Fruit fly (Drosophila melanogaster) ovary, adult (tissue): ENCODE data around the gene aru.

Experiments
- CG17801 ChIP-seq: fragments of 200-800 bp; optimal IDR thresholded peaks from 2 replicates; lab custom pipeline; 2019; ENCODE audit warnings: missing biosample characterization, mild to moderate bottlenecking, missing genetic modification characterization, moderate library complexity; ENCODE audit not compliant: partially characterized antibody

The aru gene

DNA sequence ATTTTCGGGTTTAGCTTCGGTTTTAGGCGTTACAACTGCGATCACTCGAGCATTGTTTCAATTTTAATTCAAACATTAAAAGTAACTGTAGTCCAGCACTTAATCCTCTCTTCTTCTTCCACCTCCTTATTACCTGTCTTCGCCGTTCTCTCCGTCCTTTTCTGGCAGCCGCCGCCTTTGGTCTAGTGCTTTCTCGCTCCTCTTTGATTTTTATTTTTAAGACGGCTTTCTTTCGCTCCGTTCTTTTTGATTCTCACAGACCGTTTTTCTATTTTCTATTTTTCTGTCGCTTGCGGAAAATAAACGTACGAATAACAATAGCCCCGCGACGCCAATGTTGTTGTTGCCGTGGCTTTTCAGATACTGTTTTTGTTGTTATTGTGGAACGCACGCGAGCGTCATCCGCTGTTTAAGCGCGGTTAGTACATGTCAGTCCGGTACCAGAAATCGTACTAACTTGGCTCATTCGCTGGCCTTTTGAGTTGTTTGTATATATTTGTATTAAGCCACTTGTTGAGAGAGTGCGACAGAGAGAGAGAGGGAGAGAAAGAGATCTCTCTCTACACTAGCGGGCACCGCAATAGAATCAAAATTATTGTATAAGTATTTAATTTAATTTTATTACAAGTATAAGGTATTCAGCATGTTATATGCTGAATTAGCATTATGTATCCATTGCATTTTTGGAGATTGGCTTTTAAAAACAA is at the start of gene aru:
aru (minus strand) TSS at position 456 of the 707 bp plus-strand sequence.
- peak; percentile 51 for TF ChIP-seq CG17801 (GFP tag; lab: Kevin White, UChicago)

DNA sequence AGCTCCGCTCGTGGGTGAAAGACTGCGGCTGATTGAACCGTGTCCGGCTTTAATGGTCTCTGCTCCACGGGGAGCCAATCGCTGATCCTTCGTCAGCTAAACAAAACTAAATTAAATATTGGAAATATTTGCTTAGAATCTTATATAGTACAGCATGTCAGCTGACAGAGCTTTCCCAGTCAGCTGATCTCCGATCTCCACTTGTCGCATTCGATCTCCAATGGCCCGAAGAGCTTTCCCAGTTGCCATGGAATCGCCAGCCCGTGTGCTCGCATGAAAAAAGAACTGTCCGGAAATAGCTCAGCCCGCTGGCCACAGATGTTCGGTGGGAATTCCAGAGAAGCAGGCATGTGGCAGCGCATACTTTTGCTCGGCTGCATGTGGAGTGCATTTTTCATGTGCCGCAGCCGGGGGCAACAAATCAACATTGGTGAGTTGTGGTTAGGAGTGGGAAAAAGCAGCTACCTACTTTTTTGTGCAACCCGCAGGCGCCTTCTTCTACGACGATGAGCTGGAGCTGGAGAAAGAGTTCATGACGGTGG is 45.8 kb upstream of the aru start, which contains the start of gene GluRIIC:
GluRIIC (plus strand) TSS at position 237 of the 542 bp plus-strand sequence.
- no peak for TF ChIP-seq CG17801 (GFP tag; lab: Kevin White, UChicago)

DNA sequence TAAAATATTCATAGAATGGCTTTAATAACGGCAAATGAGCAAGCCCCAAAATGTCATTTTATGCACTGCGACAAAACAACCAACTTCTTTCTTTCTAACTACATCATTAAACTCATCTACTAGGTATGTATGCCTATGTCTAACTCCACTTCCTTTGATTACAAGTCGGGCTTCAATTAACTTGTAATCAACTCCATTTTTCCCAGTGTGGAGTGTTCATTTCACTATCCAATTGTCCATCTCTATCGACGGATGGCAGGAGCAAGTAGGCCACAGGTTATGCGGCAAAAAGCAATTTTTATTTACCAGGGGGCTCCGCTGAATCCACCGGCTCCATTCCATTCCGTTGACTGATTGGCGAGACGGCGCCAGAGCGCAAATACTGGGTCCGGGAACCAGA is 35.6 kb upstream of the aru start:
- no peak for TF ChIP-seq CG17801 (GFP tag; lab: Kevin White, UChicago)

DNA sequence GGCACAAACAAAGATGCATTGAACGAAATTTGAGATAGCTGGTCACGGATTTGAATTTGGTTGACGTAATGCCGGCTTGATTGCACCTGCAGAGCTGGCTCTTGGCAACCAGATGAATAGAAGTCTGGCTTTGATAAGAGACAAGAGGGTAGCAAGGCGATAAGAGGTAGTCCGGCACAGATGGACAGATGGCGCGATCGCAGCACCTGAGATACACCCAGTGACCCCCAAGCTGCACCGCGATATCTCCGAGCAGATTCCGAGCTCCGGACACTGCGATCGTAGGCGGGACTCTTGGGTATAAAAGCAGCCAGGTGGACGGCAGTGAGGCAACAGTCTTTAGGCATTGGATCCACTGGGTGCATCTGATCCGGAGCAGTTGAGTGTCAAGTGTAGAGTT is 30.2 kb upstream of the aru start, which contains the start of gene Lsp1beta:
Lsp1beta (plus strand) TSS at position 185 of the 400 bp plus-strand sequence.
- TF ChIP-seq CG17801 (GFP tag; lab: Kevin White, UChicago): no peak

DNA sequence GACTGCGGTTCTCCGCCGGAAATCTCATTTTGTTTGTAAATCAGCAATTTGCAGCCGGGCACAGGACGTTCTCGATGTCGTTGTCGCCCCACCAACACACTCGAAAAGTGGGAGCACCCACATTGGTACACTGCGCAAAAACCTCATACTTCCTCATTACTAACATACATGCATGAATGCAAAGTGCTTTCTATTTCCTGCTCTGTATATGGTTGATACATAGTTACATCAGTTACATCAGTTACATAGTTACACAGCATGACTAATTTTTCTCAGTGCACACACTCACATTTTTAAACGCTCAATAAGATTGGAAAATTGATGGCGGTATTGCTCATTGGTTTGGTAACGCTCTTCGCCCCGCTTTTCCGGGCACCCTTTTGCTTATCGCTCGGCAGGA is 29.0 kb upstream of the aru start:
- no peak for TF ChIP-seq CG17801 (GFP tag; lab: Kevin White, UChicago)

DNA sequence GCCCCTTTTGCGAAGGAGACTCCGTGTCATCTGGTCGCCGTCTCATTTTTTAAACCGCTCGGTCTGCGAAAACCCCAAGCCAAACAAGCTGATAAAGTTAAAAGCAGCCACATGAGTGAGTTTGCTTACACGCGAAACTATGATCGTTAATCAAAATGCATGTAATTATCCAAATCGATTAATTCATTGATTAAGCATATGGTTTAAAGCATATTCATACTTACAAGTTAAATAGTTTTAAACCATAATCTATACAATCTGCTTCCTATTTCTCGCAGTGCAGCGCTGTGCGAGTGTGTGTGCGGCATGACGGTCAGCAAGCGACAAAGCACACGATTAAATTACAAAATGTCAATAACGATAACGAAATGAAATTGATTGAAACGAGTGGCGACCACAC is 27.3 kb upstream of the aru start:
- no peak for TF ChIP-seq CG17801 (GFP tag; lab: Kevin White, UChicago)

DNA sequence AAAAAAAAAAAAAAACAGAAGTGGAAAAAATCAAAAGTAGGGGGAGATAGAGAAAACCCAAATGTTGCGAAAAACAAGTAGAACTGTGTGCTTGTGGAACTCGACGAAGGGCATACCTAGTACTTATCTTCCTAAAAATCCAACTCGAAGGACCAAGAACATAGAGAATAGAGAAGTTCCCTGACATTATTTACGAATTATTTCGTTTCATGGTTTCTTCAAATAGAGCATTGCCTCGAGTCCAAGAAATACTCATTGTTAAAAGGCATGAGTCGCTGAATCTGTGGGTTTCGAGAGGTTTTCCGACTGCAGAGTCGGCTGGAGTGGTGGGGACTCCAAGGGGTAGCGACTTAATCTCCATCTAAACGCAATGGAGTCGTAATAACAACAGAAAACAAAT is 25.0 kb upstream of the aru start:
- TF ChIP-seq CG17801 (GFP tag; lab: Kevin White, UChicago): no peak

DNA sequence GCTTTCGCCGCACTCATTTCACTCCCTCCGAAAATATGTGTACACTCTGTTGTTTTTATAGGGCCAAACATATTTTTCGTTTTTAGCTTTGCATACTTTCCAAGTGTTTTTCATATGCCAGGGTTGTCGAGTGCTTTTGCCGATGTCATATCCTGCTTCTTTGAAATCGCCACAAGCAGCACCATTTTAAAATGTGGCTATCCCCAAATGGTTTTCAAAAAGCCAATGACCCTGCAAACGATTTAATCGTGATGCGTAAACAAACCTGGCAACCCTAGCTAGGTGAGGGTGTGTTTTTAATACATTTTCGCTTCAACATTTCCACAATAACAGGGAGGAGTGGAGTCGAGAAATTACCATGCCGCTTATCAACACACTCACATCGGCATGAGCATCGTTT is 24.3 kb upstream of the aru start:
- no peak for TF ChIP-seq CG17801 (GFP tag; lab: Kevin White, UChicago)

DNA sequence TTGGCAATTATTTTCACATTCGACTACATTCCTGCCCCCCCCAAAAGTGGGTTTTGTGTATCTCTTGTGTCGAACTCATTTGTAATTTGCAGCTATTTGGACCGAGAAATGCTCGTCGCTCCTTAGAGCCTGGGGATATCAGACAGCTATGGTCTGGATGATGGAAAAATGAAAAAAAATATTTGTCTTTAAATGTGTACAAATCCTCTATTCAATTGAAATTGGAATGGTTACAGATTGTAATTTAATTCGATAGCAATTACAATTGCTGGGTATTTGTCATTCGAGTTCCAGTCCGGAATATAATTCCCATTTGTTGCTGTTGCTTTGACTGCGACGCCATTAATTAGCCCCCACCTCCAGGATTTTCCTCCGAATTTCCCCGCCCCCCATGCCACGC is 21.6 kb upstream of the aru start:
- TF ChIP-seq CG17801 (GFP tag; lab: Kevin White, UChicago): no peak

DNA sequence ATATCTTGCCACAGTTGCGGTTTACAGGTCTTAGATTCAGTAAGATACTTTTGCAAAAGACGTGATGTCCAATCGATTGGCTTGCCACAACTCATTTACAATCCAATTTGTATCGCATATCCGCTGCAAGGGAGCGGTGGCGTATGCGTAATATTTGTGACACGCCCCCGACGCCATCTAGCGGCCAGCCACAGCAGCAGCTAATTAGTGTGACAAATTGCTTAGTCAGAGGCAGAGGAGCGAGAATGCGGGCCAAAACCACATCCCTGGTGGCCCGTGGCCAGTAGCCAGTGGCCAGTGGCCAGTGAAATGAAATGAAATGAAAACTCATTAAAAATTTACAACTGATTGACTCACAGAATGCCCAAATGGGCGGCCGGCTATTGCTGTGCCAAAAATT is 19.6 kb upstream of the aru start:
- no peak for TF ChIP-seq CG17801 (GFP tag; lab: Kevin White, UChicago)

DNA sequence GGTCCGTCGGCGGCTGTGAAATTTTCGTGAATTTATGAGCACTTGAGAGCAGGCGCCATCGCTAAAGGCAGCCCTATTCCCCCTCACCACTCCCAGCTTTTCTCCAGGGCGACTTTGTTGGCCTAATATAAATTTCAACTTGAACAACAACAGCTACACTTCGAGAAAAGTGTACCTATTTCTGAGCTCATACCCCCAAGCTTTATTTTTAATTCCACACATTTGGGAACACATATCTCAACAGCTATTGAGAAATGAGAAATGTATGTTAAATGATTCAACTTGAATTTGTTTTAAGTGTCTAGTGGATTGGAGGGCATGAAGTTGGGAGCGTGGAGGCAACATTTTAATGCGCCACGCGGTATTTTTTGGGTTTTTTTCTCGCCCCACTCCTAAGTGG is 18.6 kb upstream of the aru start:
- TF ChIP-seq CG17801 (GFP tag; lab: Kevin White, UChicago): no peak

DNA sequence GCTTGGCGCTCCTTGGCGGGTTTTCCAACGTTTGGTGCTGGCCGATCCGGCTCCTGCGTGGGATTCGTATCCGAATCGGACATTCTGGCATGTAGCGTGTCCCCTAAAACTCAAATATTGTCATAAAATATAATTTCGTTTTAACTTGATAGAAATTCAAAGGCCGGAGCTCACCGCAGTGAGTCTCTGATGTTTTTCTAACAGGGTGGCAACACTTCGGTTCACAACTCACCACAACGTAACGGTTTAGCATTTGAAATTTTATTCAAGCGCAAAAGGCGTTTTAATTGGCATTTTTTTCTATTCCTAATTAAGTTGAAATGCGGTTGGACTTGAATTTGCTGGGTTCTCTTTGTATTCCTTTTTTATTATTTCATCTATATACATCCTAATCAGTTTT is 16.8 kb upstream of the aru start, which contains the start of gene CG15824:
CG15824 (minus strand) TSS at position 172 of the 400 bp plus-strand sequence.
- TF ChIP-seq CG17801 (GFP tag; lab: Kevin White, UChicago): no peak

DNA sequence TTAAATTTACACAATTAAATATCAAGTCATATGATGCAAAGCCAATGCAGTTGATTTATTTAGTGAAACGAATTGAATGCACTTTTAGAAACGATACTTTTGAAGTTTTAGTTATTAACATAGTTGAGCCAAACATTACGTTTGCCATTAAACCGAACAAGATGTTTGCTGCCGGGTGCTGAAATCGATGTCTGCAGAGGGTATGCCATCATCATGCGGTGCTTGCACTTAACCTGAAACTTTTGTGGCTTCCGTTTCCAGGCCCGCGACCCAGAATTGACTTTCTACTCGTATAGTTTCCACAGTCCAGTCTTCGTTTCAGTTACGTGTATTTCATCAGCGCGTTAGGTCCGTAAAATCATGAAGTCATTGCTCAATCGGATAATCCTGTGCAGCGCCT is 8.8 kb upstream of the aru start, which contains the start of gene ninaA:
ninaA (plus strand) TSS at position 301 of the 400 bp plus-strand sequence.
- TF ChIP-seq CG17801 (GFP tag; lab: Kevin White, UChicago): no peak

DNA sequence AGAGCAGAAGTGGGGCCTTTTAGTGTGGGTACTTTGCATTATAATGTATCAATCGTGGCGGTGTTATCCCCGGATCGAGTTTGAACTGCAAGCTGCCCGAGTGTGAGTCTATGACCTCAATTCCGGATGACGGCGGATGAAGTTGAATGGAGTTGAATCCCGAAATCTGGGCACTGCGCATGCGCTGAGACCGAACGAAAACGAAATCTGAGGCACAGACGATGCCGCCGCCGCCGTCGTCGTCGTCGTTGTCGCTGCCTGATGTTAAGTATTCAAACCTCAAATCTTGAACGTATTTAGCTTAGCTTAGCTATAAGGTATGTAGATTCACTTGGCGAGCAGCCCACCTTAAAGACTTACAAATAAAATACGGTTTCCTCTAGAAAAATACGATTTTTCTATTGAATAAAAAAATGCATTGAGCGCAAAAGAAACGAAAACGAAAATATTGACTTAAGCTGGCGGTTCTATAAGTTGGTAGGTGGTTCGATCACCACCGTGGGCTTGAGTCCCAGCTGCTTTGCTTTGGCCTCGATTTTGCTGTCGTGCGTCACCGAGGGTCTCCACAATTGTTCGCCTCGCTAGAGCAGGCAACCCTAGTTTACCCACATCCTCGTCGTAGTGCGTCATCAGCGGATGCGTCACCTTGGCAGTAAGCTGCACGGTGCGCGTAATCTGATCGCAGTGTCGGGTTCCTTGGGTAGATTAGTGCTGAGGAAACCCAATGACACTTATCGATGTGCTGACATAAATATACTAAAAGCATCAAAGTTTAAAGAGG is 5.8 kb upstream of the aru start:
- TF ChIP-seq CG17801 (GFP tag; lab: Kevin White, UChicago): no peak

DNA sequence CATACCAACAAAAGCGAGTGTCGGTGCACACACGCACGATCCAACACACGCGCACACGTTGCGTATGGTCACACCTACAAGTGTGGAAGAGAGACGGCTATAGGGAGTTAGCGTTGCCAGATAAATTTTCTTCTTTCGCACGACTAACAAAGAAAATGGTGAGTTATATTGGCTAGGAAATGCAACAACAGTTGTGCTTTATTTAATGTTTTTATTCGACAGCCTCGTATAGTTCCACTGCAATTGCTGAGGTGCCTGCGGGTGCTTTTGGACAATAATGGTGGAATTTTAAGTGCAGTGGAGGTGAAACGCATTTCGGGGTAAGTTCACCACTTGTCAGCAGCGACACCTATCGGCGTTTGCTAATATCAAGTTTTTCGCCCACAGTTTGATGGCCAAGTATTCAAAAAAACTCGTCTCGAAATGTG is 3.3 kb upstream of the aru start:
- no peak for TF ChIP-seq CG17801 (GFP tag; lab: Kevin White, UChicago)
